Fruit fly (Drosophila melanogaster) S2 (cell line): Measurements from ENCODE around the gene CG45544.

ENCODE experiments used
- CG8478 ChIP-seq: fragments of >200 bp; optimal IDR thresholded peaks from 2 replicates; lab custom pipeline; 2018
- CTCF ChIP-seq, 2 experiments: fragments of >200 bp; optimal IDR thresholded peaks; 2 replicates each; lab custom pipeline; 2018

- no peak for TF ChIP-seq CG8478
- TF ChIP-seq CTCF (optimal IDR thresholded peaks at IDR 0.05; lab: Kevin White, UChicago), result no peak
Measured at dm6 chr3R:29293457-29293856, 37.2 kb downstream of the CG45544 start.
